Worm (Caenorhabditis elegans): Measurements from ENCODE around the gene T06A10.107.
"Not testable (repeated sequence)": the region's sequence is repeated elsewhere in the genome, so short reads cannot be mapped to it uniquely, and the experiment has no call there.

ce11 chrIV:16895288-16895687, 28.0 kb downstream of the T06A10.107 start, which contains the start of gene T06A10.2:
- not testable (repeated sequence) for TF ChIP-seq nfya-1 (tag; optimal IDR thresholded peaks at IDR 0.05; ENCODE audit: insufficient read depth); elt-1 (tag; optimal IDR thresholded peaks at IDR 0.05); zag-1 (tag; optimal IDR thresholded peaks at IDR 0.05); fos-1 (tag; optimal IDR thresholded peaks at IDR 0.05); egl-27 (tag; optimal IDR thresholded peaks at IDR 0.05); ama-1 (optimal IDR thresholded peaks at IDR 0.05); snpc-4 (tag; optimal IDR thresholded peaks at IDR 0.05); lsy-12 (tag; optimal IDR thresholded peaks at IDR 0.05)

Measured in whole organism, L3 larva.